Fruit fly (Drosophila melanogaster): ENCODE data around the gene Gcn2.

Gcn2 gene

DNA sequence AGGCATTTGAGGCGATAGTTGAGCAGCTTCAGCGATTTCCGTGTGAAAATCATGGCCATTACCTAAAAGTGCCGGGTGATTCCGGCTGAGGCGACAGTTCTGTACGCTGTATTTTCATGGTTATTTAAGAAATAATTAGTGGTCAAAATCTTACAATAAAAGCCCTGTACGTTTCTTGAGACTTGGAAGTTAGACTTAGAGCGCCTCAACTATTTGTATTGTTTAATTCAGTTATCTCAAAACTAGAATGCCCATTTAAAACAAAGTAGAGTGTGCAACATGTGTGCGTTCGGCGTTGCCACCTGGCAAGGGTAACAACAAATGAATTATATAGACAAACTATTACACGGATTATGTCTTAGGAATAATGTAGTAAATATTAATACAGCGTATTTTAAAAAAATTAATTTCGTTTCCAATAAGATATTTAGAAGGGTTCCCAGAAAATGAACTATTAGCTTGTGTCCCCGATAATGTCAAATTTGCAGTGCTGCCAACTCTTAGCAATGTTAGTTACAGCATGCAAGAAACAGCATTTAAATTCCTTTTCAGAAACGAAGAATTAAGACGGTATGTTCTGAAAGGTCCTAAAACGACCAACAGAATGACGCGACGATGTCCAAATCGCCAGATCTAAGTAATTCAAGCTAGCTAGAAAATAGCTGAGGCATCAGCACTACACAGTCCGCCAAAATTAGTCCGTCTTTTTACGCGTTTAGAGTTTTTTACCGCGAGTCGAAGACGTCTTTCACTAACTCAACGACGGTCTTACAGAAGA is 9.2 kb downstream of the Gcn2 start, which contains the start of gene Gprk2 (continued):
- TF ChIP-seq ac (GFP tag; optimal IDR thresholded peaks at IDR 0.05) (peak; percentile 98), Antp (GFP tag; optimal IDR thresholded peaks at IDR 0.05) (peak; percentile 100), Ets97D (GFP tag; optimal IDR thresholded peaks at IDR 0.05) (peak; percentile 97)

DNA sequence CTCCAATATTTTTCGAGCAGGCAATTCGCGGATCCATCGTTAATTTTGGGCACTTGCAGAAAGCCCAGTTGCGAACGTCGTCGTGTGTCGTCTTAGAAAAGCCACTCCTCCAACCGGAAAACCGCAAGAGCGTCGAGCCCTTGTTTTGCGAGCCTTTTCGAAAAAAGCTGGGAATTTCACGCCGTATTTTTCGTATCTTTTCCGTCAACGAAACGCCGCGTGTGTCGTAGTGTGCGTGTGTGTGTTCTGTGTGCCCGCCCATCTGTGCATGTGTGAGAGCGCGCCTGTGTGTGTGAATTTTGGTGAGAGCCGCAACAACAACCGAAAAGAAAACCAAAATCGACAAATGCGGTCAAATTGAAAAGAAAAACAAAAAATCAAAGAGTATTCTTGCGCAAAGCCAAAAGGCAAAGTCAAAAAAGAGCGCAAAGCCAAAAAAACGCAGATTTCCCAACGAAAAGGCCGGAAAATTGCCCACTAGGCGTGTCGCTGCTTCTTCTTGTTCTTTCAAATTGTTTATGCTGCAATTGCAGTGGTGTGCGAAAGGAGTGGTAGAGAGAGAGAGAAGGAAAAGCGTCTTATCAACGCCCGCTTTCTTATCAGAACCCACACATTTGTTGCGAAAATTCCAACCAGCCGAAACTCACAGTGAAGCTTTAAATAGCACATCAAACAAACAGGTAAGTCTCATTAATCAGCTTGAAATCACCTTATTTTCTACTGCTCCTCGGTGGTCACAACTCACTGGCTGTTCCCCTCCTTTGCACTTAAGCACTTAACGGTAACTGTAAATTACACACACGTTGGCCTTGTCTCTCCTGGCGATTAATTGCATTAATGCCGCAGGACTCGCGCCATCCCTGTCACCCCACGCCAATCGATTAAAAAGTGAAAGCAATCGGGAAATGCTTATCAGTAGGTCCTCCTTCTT is 10.1 kb downstream of the Gcn2 start, which contains the start of gene PNPase:
Gene PNPase, minus strand, starts transcription at position 176 of the 931 bp plus-strand sequence.
- TF ChIP-seq unpg (GFP tag; optimal IDR thresholded peaks at IDR 0.05) (no peak), CG13624 (GFP tag; optimal IDR thresholded peaks at IDR 0.05) (no peak), sna (GFP tag; IDR thresholded peaks at IDR 0.05; ENCODE audit: partially characterized antibody) (0 out of 2 replicates have a peak, but pooled peaks have one; percentile 27), zfh1 (GFP tag; IDR thresholded peaks at IDR 0.05) (no peak), nerfin-2 (GFP tag; IDR thresholded peaks at IDR 0.05; ENCODE audit: partially characterized antibody) (no peak), CG14667 (GFP tag; IDR thresholded peaks at IDR 0.05) (no peak), sd (tag; optimal IDR thresholded peaks at IDR 0.05) (peak; percentile 12), Deaf1 (tag; optimal IDR thresholded peaks at IDR 0.05) (peak; percentile 33), org-1 (GFP tag; optimal IDR thresholded peaks at IDR 0.05) (no peak), CG17568 (GFP tag; optimal IDR thresholded peaks at IDR 0.05) (peak; percentile 35), Pdp1 (GFP tag; optimal IDR thresholded peaks at IDR 0.05) (no peak), sens (GFP tag) (no peak), CG13287 (GFP tag; IDR thresholded peaks at IDR 0.05; ENCODE audit: partially characterized antibody) (peak; percentile 40; the same call in 1 of the 2 replicates), CoRest (tag; optimal IDR thresholded peaks at IDR 0.05) (no peak), slp2 (GFP tag; optimal IDR thresholded peaks at IDR 0.05) (no peak), CG32772 (GFP tag; IDR thresholded peaks at IDR 0.05) (no peak), ssp (GFP tag; IDR thresholded peaks at IDR 0.05) (no peak), Jarid2 (GFP tag; optimal IDR thresholded peaks at IDR 0.05) (peak; percentile 81), insv (GFP tag; optimal IDR thresholded peaks at IDR 0.05) (peak in 1 of 2 experiments; percentile 74), Trl (optimal IDR thresholded peaks at IDR 0.05) (peak in 1 of 2 experiments; percentile 54), Trl (GFP tag; optimal IDR thresholded peaks at IDR 0.05) (no peak), Asciz (GFP tag; optimal IDR thresholded peaks at IDR 0.05) (no peak), Hand (GFP tag; optimal IDR thresholded peaks at IDR 0.05) (peak; percentile 11), bsh (GFP tag; optimal IDR thresholded peaks at IDR 0.05) (peak in 1 of 2 experiments; percentile 24), CG8478 (optimal IDR thresholded peaks at IDR 0.05) (peak; percentile 80), CG43689 (GFP tag; IDR thresholded peaks at IDR 0.05) (no peak), Meics (GFP tag; optimal IDR thresholded peaks at IDR 0.05) (no peak), CG3847 (GFP tag; IDR thresholded peaks at IDR 0.05) (no peak), Eip74EF (GFP tag; optimal IDR thresholded peaks at IDR 0.05) (peak in 1 of 2 experiments; percentile 46), tna (GFP tag; IDR thresholded peaks at IDR 0.05; ENCODE audit: partially characterized antibody) (no peak), D19A (tag; optimal IDR thresholded peaks at IDR 0.05) (no peak), mirr (GFP tag; optimal IDR thresholded peaks at IDR 0.05) (no peak), CG4707 (GFP tag; optimal IDR thresholded peaks at IDR 0.05) (no peak), HmgZ (tag; optimal IDR thresholded peaks at IDR 0.05) (peak; percentile 29), gro (GFP tag; optimal IDR thresholded peaks at IDR 0.05) (no peak), CG7556 (GFP tag; optimal IDR thresholded peaks at IDR 0.05) (no peak), Kr (GFP tag; optimal IDR thresholded peaks at IDR 0.05) (no peak), gsb (GFP tag; IDR thresholded peaks at IDR 0.05) (no peak), HLH54F (GFP tag; optimal IDR thresholded peaks at IDR 0.05) (no peak), CG6813 (GFP tag; optimal IDR thresholded peaks at IDR 0.05) (no peak), CG9797 (GFP tag; optimal IDR thresholded peaks at IDR 0.05) (peak; percentile 16)

All from whole organism, embryonic.